Fruit fly (Drosophila melanogaster) whole organism, embryonic: ENCODE results near the gene ham.

Source experiments
- ATbp ChIP-seq: fragments of 200-800 bp; sonication (Bioruptor generic); optimal IDR thresholded peaks from 2 replicates; lab custom pipeline; 2017; ENCODE audit warnings: missing biosample characterization, mild to moderate bottlenecking, missing genetic modification characterization, missing genetic modification reagents
- CG10321 ChIP-seq: fragments of 200-800 bp; sonication (Bioruptor generic); IDR thresholded peaks from 2 replicates; pipeline ENCODE4 v1.3.6; 2022; ENCODE audit warnings: missing biosample characterization, missing genetic modification characterization
- CG12236 ChIP-seq: fragments of 200-800 bp; sonication (Bioruptor generic); optimal IDR thresholded peaks from 2 replicates; lab custom pipeline; 2016; ENCODE audit warnings: missing biosample characterization, missing genetic modification characterization
- CG13296 ChIP-seq: fragments of 200-800 bp; sonication (Bioruptor generic); optimal IDR thresholded peaks from 3 replicates; lab custom pipeline; 2018; ENCODE audit warnings: missing biosample characterization, mild to moderate bottlenecking, missing genetic modification characterization
- CG1529 ChIP-seq: fragments of 200-800 bp; sonication (Bioruptor generic); optimal IDR thresholded peaks from 3 replicates; lab custom pipeline; 2018; ENCODE audit warnings: missing biosample characterization, missing genetic modification characterization
- CG15479 ChIP-seq: fragments of 200-800 bp; sonication (Bioruptor generic); optimal IDR thresholded peaks from 3 replicates; lab custom pipeline; 2019; ENCODE audit warnings: missing biosample characterization, mild to moderate bottlenecking, missing genetic modification characterization, moderate library complexity
- CG17186 ChIP-seq: fragments of 200-800 bp; sonication (Bioruptor generic); optimal IDR thresholded peaks from 3 replicates; lab custom pipeline; 2017; ENCODE audit warnings: missing biosample characterization, missing genetic modification reagents, missing genetic modification characterization
- CG17568 ChIP-seq: fragments of 200-800 bp; sonication (Bioruptor generic); optimal IDR thresholded peaks from 2 replicates; lab custom pipeline; 2018; ENCODE audit warnings: missing biosample characterization, mild to moderate bottlenecking, missing genetic modification characterization, moderate library complexity
- CG3847 ChIP-seq: fragments of 200-800 bp; sonication (Bioruptor generic); IDR thresholded peaks from 2 replicates; pipeline ENCODE4 v1.3.6; 2022; ENCODE audit warnings: missing biosample characterization, missing genetic modification characterization
- CG43689 ChIP-seq: fragments of 200-800 bp; sonication (Bioruptor generic); IDR thresholded peaks from 2 replicates; pipeline ENCODE4 v1.3.6; 2022; ENCODE audit warnings: missing biosample characterization, missing genetic modification characterization
- CG6765 ChIP-seq: fragments of 200-800 bp; sonication (Bioruptor generic); optimal IDR thresholded peaks from 3 replicates; lab custom pipeline; 2017; ENCODE audit warnings: missing biosample characterization, mild to moderate bottlenecking, missing genetic modification characterization
- CG6854 ChIP-seq: fragments of 200-800 bp; sonication (Bioruptor generic); optimal IDR thresholded peaks from 3 replicates; lab custom pipeline; 2017; ENCODE audit warnings: missing biosample characterization, mild to moderate bottlenecking, missing genetic modification characterization
- CG8944 ChIP-seq: fragments of 200-800 bp; sonication (Bioruptor generic); optimal IDR thresholded peaks from 3 replicates; lab custom pipeline; 2016; ENCODE audit warnings: missing biosample characterization, missing genetic modification characterization
- CG9609 ChIP-seq: fragments of 200-800 bp; sonication (Bioruptor generic); optimal IDR thresholded peaks from 3 replicates; lab custom pipeline; 2016; ENCODE audit warnings: missing biosample characterization, missing genetic modification characterization
- Dref ChIP-seq: fragments of 200-800 bp; sonication (Bioruptor generic); IDR thresholded peaks from 2 replicates; pipeline ENCODE4 v1.3.6; 2022; ENCODE audit warnings: missing biosample characterization, missing genetic modification characterization
- Hr3 ChIP-seq: fragments of 200-800 bp; sonication (Bioruptor generic); optimal IDR thresholded peaks from 3 replicates; lab custom pipeline; 2016; ENCODE audit warnings: missing biosample characterization, missing genetic modification characterization
- Hr39 ChIP-seq: fragments of >200 bp; optimal IDR thresholded peaks from 2 replicates; lab custom pipeline; 2017
- Hr78 ChIP-seq, 2 experiments: fragments of 200-800 bp in 1 of 2; fragments of >200 bp in 1 of 2; sonication (Bioruptor generic) in 1 of 2; optimal IDR thresholded peaks; 2 replicates each; lab custom pipeline; 2017 to 2019; ENCODE audit warnings: missing biosample characterization in 2 of 2, missing genetic modification characterization in 2 of 2, mild to moderate bottlenecking in 1 of 2, moderate library complexity in 1 of 2
- Kr ChIP-seq: fragments of 200-800 bp; sonication (Bioruptor generic); optimal IDR thresholded peaks from 2 replicates; lab custom pipeline; 2017; ENCODE audit warnings: missing biosample characterization, mild to moderate bottlenecking, missing genetic modification characterization
- Lim3 ChIP-seq: fragments of 200-800 bp; sonication (Bioruptor generic); IDR thresholded peaks from 2 replicates; pipeline ENCODE4 v1.3.6; 2022; ENCODE audit warnings: missing biosample characterization, missing genetic modification characterization
- Optix ChIP-seq: fragments of 200-800 bp; sonication (Bioruptor generic); IDR thresholded peaks from 3 replicates; pipeline ENCODE4 v1.3.6; 2022; ENCODE audit warnings: missing biosample characterization, missing genetic modification characterization
- Sry-δ ChIP-seq: fragments of 200-800 bp; sonication (Bioruptor generic); optimal IDR thresholded peaks from 2 replicates; lab custom pipeline; 2016; ENCODE audit warnings: missing biosample characterization, missing genetic modification characterization
- cas ChIP-seq: fragments of 200-800 bp; sonication (Bioruptor generic); IDR thresholded peaks from 2 replicates; pipeline ENCODE4 v1.3.6; 2022; ENCODE audit warnings: missing biosample characterization, missing genetic modification characterization
- cato ChIP-seq: fragments of 200-800 bp; sonication (Bioruptor generic); optimal IDR thresholded peaks from 2 replicates; lab custom pipeline; 2016; ENCODE audit warnings: missing biosample characterization, missing genetic modification characterization, borderline replicate concordance
- caup ChIP-seq: fragments of 200-800 bp; sonication (Bioruptor generic); optimal IDR thresholded peaks from 3 replicates; lab custom pipeline; 2017; ENCODE audit warnings: missing biosample characterization, mild to moderate bottlenecking, missing genetic modification characterization, moderate library complexity; ENCODE audit not compliant: severe bottlenecking
- crol ChIP-seq: fragments of 200-800 bp; sonication (Bioruptor generic); IDR thresholded peaks from 2 replicates; pipeline ENCODE4 v1.3.6; 2022; ENCODE audit warnings: missing biosample characterization, missing genetic modification characterization
- dimm ChIP-seq: fragments of 200-800 bp; sonication (Bioruptor generic); IDR thresholded peaks from 2 replicates; pipeline ENCODE4 v1.3.6; 2022; ENCODE audit warnings: missing biosample characterization, missing genetic modification characterization
- dpn ChIP-seq, 2 experiments: fragments of 200-800 bp; sonication (Bioruptor generic); optimal IDR thresholded peaks; 3 replicates each; lab custom pipeline; 2016; ENCODE audit warnings: missing biosample characterization in 2 of 2, missing genetic modification characterization in 2 of 2
- emc ChIP-seq: fragments of 200-800 bp; sonication (Bioruptor generic); optimal IDR thresholded peaks from 2 replicates; lab custom pipeline; 2016; ENCODE audit warnings: missing biosample characterization, missing genetic modification characterization
- en ChIP-seq: fragments of 200-800 bp; sonication (Bioruptor generic); optimal IDR thresholded peaks from 2 replicates; lab custom pipeline; 2016; ENCODE audit warnings: missing biosample characterization, missing genetic modification characterization
- gce ChIP-seq: fragments of 200-800 bp; sonication (Bioruptor generic); IDR thresholded peaks from 3 replicates; pipeline ENCODE4 v1.3.6; 2022; ENCODE audit warnings: missing biosample characterization, missing genetic modification characterization
- gro ChIP-seq: fragments of 200-800 bp; sonication (Bioruptor generic); optimal IDR thresholded peaks from 2 replicates; lab custom pipeline; 2016; ENCODE audit warnings: missing biosample characterization, missing genetic modification characterization
- inv ChIP-seq: fragments of 200-800 bp; sonication (Bioruptor generic); IDR thresholded peaks from 2 replicates; pipeline ENCODE4 v1.3.6; 2022; ENCODE audit warnings: missing biosample characterization, missing genetic modification characterization; ENCODE audit not compliant: partially characterized antibody
- jumu ChIP-seq: fragments of 200-800 bp; sonication (Bioruptor generic); optimal IDR thresholded peaks from 3 replicates; lab custom pipeline; 2016; ENCODE audit warnings: missing biosample characterization, missing genetic modification characterization
- ken ChIP-seq: fragments of 200-800 bp; sonication (Bioruptor generic); IDR thresholded peaks from 3 replicates; pipeline ENCODE4 v1.3.6; 2022; ENCODE audit warnings: missing biosample characterization, missing genetic modification characterization
- nerfin-1 ChIP-seq: fragments of 200-800 bp; sonication (Bioruptor generic); optimal IDR thresholded peaks from 3 replicates; lab custom pipeline; 2019; ENCODE audit warnings: missing biosample characterization, mild to moderate bottlenecking, missing genetic modification characterization, moderate library complexity
- p53 ChIP-seq: fragments of 200-800 bp; sonication (Bioruptor generic); optimal IDR thresholded peaks from 2 replicates; lab custom pipeline; 2016; ENCODE audit warnings: missing biosample characterization, missing genetic modification characterization
- pho ChIP-seq: fragments of 200-800 bp; sonication (Bioruptor generic); optimal IDR thresholded peaks from 2 replicates; lab custom pipeline; 2016; ENCODE audit warnings: missing biosample characterization, missing genetic modification characterization
- pita ChIP-seq: fragments of 200-800 bp; sonication (Bioruptor generic); optimal IDR thresholded peaks from 2 replicates; lab custom pipeline; 2017; ENCODE audit warnings: missing biosample characterization, mild to moderate bottlenecking, missing genetic modification characterization
- pum ChIP-seq: fragments of 200-800 bp; sonication (Bioruptor generic); optimal IDR thresholded peaks from 2 replicates; lab custom pipeline; 2016; ENCODE audit warnings: missing biosample characterization, missing genetic modification characterization
- ranshi ChIP-seq: fragments of 200-800 bp; sonication (Bioruptor generic); IDR thresholded peaks from 2 replicates; pipeline ENCODE4 v1.3.6; 2022; ENCODE audit warnings: missing biosample characterization, missing genetic modification characterization
- run ChIP-seq: fragments of 200-800 bp; sonication (Bioruptor generic); optimal IDR thresholded peaks from 3 replicates; lab custom pipeline; 2018; ENCODE audit warnings: missing biosample characterization, mild to moderate bottlenecking, missing genetic modification characterization
- sc ChIP-seq, 3 experiments: fragments of >200 bp in 2 of 3; fragments of 200-800 bp in 1 of 3; sonication (Bioruptor generic) in 1 of 3; optimal IDR thresholded peaks; 2 replicates in 2 of 3; 3 replicates in 1 of 3; lab custom pipeline; 2017; ENCODE audit warnings: mild to moderate bottlenecking in 1 of 3, missing biosample characterization in 1 of 3, missing genetic modification characterization in 1 of 3, missing genetic modification reagents in 1 of 3
- sisA ChIP-seq: fragments of 200-800 bp; sonication (Bioruptor generic); IDR thresholded peaks from 2 replicates; pipeline ENCODE4 v1.3.6; 2022; ENCODE audit warnings: missing biosample characterization, missing genetic modification characterization
- stc ChIP-seq: fragments of 200-800 bp; sonication (Bioruptor generic); IDR thresholded peaks from 2 replicates; pipeline ENCODE4 v1.3.6; 2022; ENCODE audit warnings: missing biosample characterization, missing genetic modification characterization
- tin ChIP-seq: fragments of 200-800 bp; sonication (Bioruptor generic); optimal IDR thresholded peaks from 3 replicates; lab custom pipeline; 2016; ENCODE audit warnings: missing biosample characterization, missing genetic modification characterization
- tup ChIP-seq: fragments of 200-800 bp; sonication (Bioruptor generic); optimal IDR thresholded peaks from 2 replicates; lab custom pipeline; 2016; ENCODE audit warnings: missing biosample characterization, mild to moderate bottlenecking, missing genetic modification characterization, moderate library complexity
- tx ChIP-seq: fragments of 200-800 bp; sonication (Bioruptor generic); optimal IDR thresholded peaks from 2 replicates; lab custom pipeline; 2016; ENCODE audit warnings: missing biosample characterization, missing genetic modification characterization
- usp ChIP-seq: fragments of >200 bp; optimal IDR thresholded peaks from 2 replicates; lab custom pipeline; 2017; ENCODE audit warnings: missing biosample characterization, missing genetic modification characterization

The ham gene

DNA sequence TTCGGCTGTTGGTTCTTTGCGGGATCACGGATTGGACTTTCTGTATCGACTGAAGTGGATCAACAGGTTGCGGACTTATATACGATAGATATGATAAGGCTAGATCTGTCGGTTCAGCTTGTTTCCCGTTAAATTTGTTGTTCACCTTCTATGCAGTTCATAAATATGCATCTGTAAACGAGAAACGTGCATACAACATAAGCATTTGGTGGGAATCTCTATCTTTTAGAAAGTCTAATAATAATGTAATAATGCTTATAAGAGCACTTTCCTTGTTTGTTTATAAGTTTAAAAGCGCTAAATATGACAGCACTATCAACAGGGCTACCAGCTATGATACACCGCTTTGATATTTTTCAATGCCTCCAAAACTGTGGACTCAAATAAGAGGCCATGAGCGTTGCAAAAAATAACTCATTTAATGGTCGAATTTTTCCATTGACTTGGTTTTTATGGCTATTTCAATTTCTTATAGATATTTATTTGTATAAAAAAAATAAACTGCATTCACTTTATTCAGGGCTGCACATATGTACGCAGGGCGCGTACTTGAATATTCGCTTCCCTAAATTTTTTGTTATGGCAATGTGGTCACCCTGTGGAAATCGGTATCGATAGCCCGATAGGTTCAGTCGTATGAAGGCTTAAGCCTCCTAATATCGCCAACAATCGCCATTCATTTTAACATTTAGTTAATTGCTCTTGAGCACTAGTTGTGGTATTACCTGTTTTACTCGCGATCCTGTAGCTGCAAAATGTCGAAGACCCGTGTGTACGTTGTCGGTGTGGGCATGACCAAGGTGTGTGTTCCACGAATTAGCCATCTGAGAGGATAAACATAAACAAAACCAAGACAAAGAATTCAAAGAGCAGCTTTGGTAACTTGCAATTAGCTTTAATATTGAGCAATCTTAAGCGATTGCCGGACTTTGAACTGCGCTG, 38.2 kb upstream of the ham start, which contains the start of the genes CG17597 and ScpX (continued):
- TF ChIP-seq CG17186 (GFP tag; lab: Kevin White, UChicago) (peak; percentile 89), Dref (GFP tag; lab: Robert Waterston, UW) (peak; percentile 93), gce (no peak; the same call in 2 of the 3 replicates), stc (GFP tag; lab: Robert Waterston, UW) (no peak), Kr (no peak), Optix (0 out of 3 replicates have a peak, but pooled peaks have one; percentile 6), CG43689 (GFP tag; lab: Robert Waterston, UW) (no peak), dpn (GFP tag; optimal IDR thresholded peaks at IDR 0.05; lab: Kevin White, UChicago) (peak; percentile 47 to 68), usp (GFP tag; lab: Kevin White, UChicago) (no peak), Hr39 (lab: Kevin White, UChicago) (no peak), tin (peak; percentile 62), pum (peak; percentile 59), tup (GFP tag; lab: Kevin White, UChicago) (peak; percentile 37), CG15479 (GFP tag; lab: Kevin White, UChicago) (no peak), CG17568 (GFP tag; lab: Kevin White, UChicago) (peak; percentile 20), inv (GFP tag; lab: Robert Waterston, UW) (peak; percentile 65), CG6854 (GFP tag; lab: Kevin White, UChicago) (peak; percentile 45), CG9609 (GFP tag; lab: Kevin White, UChicago) (peak; percentile 32), nerfin-1 (tag; lab: Kevin White, UChicago) (peak; percentile 11), sisA (GFP tag; lab: Robert Waterston, UW) (peak; percentile 59), en (no peak), Hr78 (GFP tag; optimal IDR thresholded peaks at IDR 0.05; lab: Kevin White, UChicago) (peak in 1 of 2 experiments; percentile 47), ATbp (GFP tag; lab: Kevin White, UChicago) (no peak), emc (GFP tag; lab: Kevin White, UChicago) (peak; percentile 42), CG6765 (GFP tag; lab: Kevin White, UChicago) (peak; percentile 5), CG10321 (GFP tag; lab: Robert Waterston, UW) (0 out of 2 replicates have a peak, but pooled peaks have one; percentile 28), tx (GFP tag; lab: Kevin White, UChicago) (peak; percentile 32), cas (GFP tag; lab: Robert Waterston, UW) (no peak; the same call in 1 of the 2 replicates), Lim3 (no peak), CG12236 (GFP tag; lab: Kevin White, UChicago) (no peak), gro (peak; percentile 71), cato (GFP tag; lab: Kevin White, UChicago) (peak; percentile 15), pita (GFP tag; lab: Kevin White, UChicago) (peak; percentile 33), CG13296 (GFP tag; lab: Kevin White, UChicago) (peak; percentile 25), caup (GFP tag; lab: Kevin White, UChicago) (peak; percentile 34), jumu (peak; percentile 75), p53 (GFP tag; lab: Kevin White, UChicago) (peak; percentile 28), sc (optimal IDR thresholded peaks at IDR 0.05; lab: Kevin White, UChicago) (no peak), sc (GFP tag; optimal IDR thresholded peaks at IDR 0.05; lab: Kevin White, UChicago) (peak; percentile 18), run (tag; lab: Kevin White, UChicago) (no peak), pho (GFP tag; lab: Kevin White, UChicago) (peak; percentile 36), ken (GFP tag; lab: Robert Waterston, UW) (peak; percentile 44; the same call in 1 of the 3 replicates), ranshi (GFP tag; lab: Robert Waterston, UW) (peak; percentile 28; the same call in 1 of the 2 replicates), crol (GFP tag; lab: Robert Waterston, UW) (no peak), CG8944 (GFP tag; lab: Kevin White, UChicago) (peak; percentile 46), CG1529 (GFP tag; lab: Kevin White, UChicago) (no peak), Hr3 (GFP tag; lab: Kevin White, UChicago) (peak; percentile 73), CG3847 (peak; percentile 55), Sry-δ (peak; percentile 62), dimm (GFP tag; lab: Robert Waterston, UW) (no peak)
